Worm (Caenorhabditis elegans): ENCODE results near the gene srx-10.
A peak's percentile ranks its signal among the peaks of the same experiment; 100 is the strongest.

The srx-10 gene

DNA sequence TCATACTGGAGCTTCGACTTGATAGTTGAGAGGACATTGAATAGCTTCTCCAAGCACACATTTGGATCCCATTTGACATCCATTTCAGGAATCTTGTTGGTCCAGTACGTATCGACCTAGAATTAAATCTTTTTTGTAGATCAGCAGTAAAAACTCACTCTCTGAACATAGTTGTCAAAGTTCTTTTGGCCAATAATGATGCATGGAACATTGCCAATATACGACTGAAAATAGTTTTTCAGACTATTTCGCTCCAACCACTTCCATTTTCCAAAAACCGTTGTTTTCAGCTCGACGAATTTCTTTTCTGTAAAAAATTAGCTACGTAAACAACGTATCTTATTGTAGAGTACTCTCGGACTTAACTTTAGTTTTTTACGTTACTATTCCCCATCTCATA, 35.4 kb upstream of the srx-10 start:
- TF ChIP-seq unc-86 (tag; optimal IDR thresholded peaks at IDR 0.05) (no peak), ets-4 (tag; optimal IDR thresholded peaks at IDR 0.05) (no peak), fax-1 (tag; optimal IDR thresholded peaks at IDR 0.05) (no peak), ceh-24 (tag; optimal IDR thresholded peaks at IDR 0.05) (no peak), ceh-45 (GFP tag; IDR thresholded peaks at IDR 0.05) (no peak), tbx-2 (tag; optimal IDR thresholded peaks at IDR 0.05) (no peak), pag-3 (tag; optimal IDR thresholded peaks at IDR 0.05; ENCODE audit: borderline replicate concordance) (no peak), nhr-11 (tag; optimal IDR thresholded peaks at IDR 0.05) (no peak), nhr-232 (tag; optimal IDR thresholded peaks at IDR 0.05) (no peak), ref-2 (tag; optimal IDR thresholded peaks at IDR 0.05) (no peak), che-1 (tag; optimal IDR thresholded peaks at IDR 0.05) (no peak), ceh-6 (GFP tag; optimal IDR thresholded peaks at IDR 0.05) (no peak), pqm-1 (tag; optimal IDR thresholded peaks at IDR 0.05) (no peak), syd-9 (tag; optimal IDR thresholded peaks at IDR 0.05) (no peak), ama-1 (optimal IDR thresholded peaks at IDR 0.05) (no peak), pat-9 (tag; optimal IDR thresholded peaks at IDR 0.05) (no peak), ttx-3 (tag; optimal IDR thresholded peaks at IDR 0.05) (no peak), tbx-7 (tag; optimal IDR thresholded peaks at IDR 0.05) (no peak), C08G9.2 (tag; optimal IDR thresholded peaks at IDR 0.05) (no peak), odd-2 (tag; optimal IDR thresholded peaks at IDR 0.05) (no peak)

DNA sequence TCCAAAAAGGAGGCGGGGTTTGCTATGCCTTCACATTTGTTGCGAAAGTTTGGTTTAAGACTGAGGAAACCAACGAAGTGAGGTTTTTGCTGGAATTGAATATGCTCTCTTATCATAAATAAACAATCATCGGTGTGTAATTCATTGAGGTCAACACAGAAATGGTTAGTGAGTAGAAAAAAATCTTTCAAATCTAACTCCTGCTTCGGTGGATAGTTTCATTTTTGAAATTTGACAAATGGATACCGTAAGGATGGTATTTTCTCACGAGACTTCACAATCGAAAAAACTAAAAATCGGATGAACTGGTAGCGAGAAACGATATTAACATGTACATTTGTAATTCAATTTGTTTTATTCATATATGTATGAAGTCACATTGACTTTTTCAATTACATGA, 34.5 kb upstream of the srx-10 start, which contains the start of gene eol-1:
TSS of gene eol-1 (minus strand) at position 101 of the 400 bp plus-strand sequence.
- TF ChIP-seq ceh-14 (tag; optimal IDR thresholded peaks at IDR 0.05) (no peak), ceh-24 (tag; optimal IDR thresholded peaks at IDR 0.05) (no peak), ceh-31 (tag; optimal IDR thresholded peaks at IDR 0.05) (no peak), ztf-16 (tag; optimal IDR thresholded peaks at IDR 0.05) (no peak), hlh-8 (tag; optimal IDR thresholded peaks at IDR 0.05) (no peak), elt-2 (tag; optimal IDR thresholded peaks at IDR 0.05) (no peak), sdc-2 (tag; optimal IDR thresholded peaks at IDR 0.05) (no peak), ceh-2 (tag; optimal IDR thresholded peaks at IDR 0.05) (no peak), pha-4 (tag; optimal IDR thresholded peaks at IDR 0.05) (no peak), T23F11.4 (GFP tag; optimal IDR thresholded peaks at IDR 0.05) (no peak)

DNA sequence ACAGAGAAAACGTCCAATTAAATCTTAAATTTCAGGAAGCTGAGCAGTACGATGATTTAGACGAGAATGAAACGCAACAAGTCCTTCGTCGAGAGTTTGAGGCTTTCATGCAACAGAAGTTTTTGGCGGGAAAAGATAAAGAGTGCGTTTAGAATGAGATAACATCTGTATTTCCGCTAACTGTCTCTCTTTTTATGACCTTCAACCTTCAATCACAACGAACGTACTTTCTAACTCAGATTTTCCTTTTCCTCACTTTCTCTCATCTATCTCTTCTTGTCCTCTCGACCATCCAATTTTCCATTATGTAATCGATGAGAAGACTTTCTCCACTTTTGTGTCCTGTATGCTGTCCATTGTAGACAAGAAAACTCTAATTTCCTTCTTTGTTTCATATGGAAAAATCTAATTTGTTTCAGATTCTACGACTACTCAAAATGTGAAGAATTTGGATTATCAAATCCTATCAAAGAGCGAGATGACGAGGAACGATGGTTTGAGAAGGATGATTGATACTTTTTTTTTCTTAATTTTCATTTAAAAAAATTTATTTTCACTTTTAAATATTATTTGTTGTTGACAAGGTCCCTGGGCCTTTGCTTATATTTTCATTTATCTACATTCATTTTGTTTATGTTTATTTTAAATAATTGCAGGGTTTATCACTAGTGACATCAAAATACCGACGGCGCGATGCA, 17.1 kb upstream of the srx-10 start, which contains the start of gene sao-1:
TSS of gene sao-1 (plus strand) at position 648 of the 698 bp plus-strand sequence.
- no peak for TF ChIP-seq odd-2 (tag; optimal IDR thresholded peaks at IDR 0.05)
- TF ChIP-seq npax-4 (tag; optimal IDR thresholded peaks at IDR 0.05): no peak
- TF ChIP-seq che-1 (tag; optimal IDR thresholded peaks at IDR 0.05): no peak
- TF ChIP-seq C08G9.2 (tag; optimal IDR thresholded peaks at IDR 0.05): no peak

DNA sequence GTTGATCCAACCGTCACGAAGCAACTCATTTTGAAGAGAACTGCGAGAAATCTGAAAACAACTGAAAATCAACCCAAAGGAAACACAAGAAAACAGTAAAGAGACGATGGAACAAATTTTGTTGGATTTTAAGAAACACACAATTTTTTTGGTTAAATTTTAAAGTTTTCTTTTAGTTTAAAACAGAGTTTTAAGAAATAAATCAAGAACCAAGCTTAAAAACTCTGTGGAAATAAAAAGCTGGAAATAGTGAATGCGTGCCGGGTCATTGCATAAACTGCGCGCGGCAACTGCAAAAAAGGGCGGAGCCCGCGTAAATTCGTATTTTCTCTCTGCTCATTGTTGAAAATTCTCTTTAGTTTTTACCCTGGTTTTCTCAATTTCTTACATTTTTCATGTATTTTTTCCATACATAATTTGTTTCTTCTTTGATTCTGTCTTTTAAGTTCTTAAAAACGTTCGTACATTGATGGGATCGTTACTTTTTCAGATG, 15.7 kb upstream of the srx-10 start, which contains the start of the genes algn-13 and R10D12.13:
TSS of gene algn-13 (minus strand) at position 51 of the 493 bp plus-strand sequence.
TSS of gene R10D12.13 (plus strand) at position 491 of the 493 bp plus-strand sequence.
- TF ChIP-seq sox-4 (tag; optimal IDR thresholded peaks at IDR 0.05) (peak; percentile 79), C08G9.2 (tag; optimal IDR thresholded peaks at IDR 0.05) (peak; percentile 73), lin-11 (tag; optimal IDR thresholded peaks at IDR 0.05) (peak; percentile 69), K09A11.1 (tag; optimal IDR thresholded peaks at IDR 0.05; ENCODE audit: insufficient read depth) (peak; percentile 77), rnt-1 (tag; optimal IDR thresholded peaks at IDR 0.05) (peak; percentile 75), ceh-19 (GFP tag; optimal IDR thresholded peaks at IDR 0.05) (peak; percentile 80), fax-1 (tag; optimal IDR thresholded peaks at IDR 0.05) (peak; percentile 76), pax-1 (tag; optimal IDR thresholded peaks at IDR 0.05) (no peak), nfya-1 (tag; optimal IDR thresholded peaks at IDR 0.05) (peak; percentile 78), nhr-11 (tag; optimal IDR thresholded peaks at IDR 0.05) (no peak), hlh-8 (tag; optimal IDR thresholded peaks at IDR 0.05) (peak; percentile 82), mec-3 (tag; optimal IDR thresholded peaks at IDR 0.05; ENCODE audit: borderline replicate concordance) (peak; percentile 1), npax-4 (tag; optimal IDR thresholded peaks at IDR 0.05) (peak; percentile 60), hlh-6 (tag; optimal IDR thresholded peaks at IDR 0.05) (peak; percentile 81), ama-1 (optimal IDR thresholded peaks at IDR 0.05) (no peak), dmd-4 (tag; optimal IDR thresholded peaks at IDR 0.05; ENCODE audit: borderline replicate concordance) (peak; percentile 72), ceh-2 (tag; optimal IDR thresholded peaks at IDR 0.05) (peak; percentile 84), hlh-15 (tag; optimal IDR thresholded peaks at IDR 0.05) (peak; percentile 53), che-1 (tag; optimal IDR thresholded peaks at IDR 0.05) (peak; percentile 78), tbx-2 (tag; optimal IDR thresholded peaks at IDR 0.05) (peak; percentile 90), dve-1 (tag; optimal IDR thresholded peaks at IDR 0.05) (no peak), nhr-232 (tag; optimal IDR thresholded peaks at IDR 0.05) (peak; percentile 71), hlh-30 (tag; optimal IDR thresholded peaks at IDR 0.05; ENCODE audit: insufficient read depth) (no peak), ref-2 (tag; optimal IDR thresholded peaks at IDR 0.05) (peak; percentile 87), tbx-7 (tag; optimal IDR thresholded peaks at IDR 0.05) (peak; percentile 31), ceh-6 (GFP tag; optimal IDR thresholded peaks at IDR 0.05) (peak; percentile 56), ceh-9 (tag; optimal IDR thresholded peaks at IDR 0.05) (no peak)
